Fruit fly (Drosophila melanogaster): ENCODE measurements around the gene CG32270.
A peak's percentile ranks its signal among the peaks of the same experiment; 100 is the strongest.

CG32270 gene

DNA sequence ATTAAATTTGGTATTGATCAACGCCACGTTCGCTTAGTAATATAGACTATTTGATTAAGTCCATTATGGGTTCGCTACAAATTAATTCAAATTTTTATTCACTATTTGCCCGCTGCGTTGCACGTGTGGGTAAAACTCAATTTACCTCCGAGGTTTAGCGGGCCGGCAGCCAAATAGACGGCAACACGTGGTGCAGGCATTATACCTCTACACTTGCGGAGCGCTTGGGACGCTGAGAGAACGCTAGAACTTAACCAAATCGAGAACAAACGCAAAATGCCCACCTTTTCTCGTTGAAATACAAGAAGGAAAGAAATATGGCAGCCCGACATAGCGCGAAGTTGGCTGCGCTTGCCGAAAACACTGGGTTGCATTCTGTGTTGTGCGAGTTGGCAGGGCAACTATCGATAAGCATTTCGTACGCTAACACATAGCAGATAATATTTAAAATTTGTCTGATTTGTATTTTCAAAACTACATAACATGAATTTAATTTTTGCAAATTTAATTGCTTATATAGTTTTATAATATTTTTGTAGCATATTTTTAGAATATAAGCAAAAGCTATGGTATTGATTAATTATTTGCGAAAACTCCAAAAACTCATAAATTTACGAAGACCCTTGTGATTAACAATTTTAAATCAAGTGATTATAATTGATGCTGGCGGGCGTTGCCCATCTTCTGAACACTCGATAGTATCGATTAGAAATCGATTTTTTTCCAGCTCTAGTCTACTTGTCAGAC, 14.0 kb upstream of the CG32270 start, which contains the start of the genes RpL28 and eIF1 (continued):
- TF ChIP-seq Gug (GFP tag; IDR thresholded peaks at IDR 0.05) (peak; percentile 57), ftz-f1 (GFP tag; optimal IDR thresholded peaks at IDR 0.05) (peak; percentile 52), CG10366 (GFP tag; IDR thresholded peaks at IDR 0.05) (peak; percentile 87), CG2129 (GFP tag; IDR thresholded peaks at IDR 0.05; ENCODE audit: partially characterized antibody) (peak; percentile 67), stwl (tag; optimal IDR thresholded peaks at IDR 0.05) (peak; percentile 60), Usf (GFP tag; optimal IDR thresholded peaks at IDR 0.05) (peak; percentile 90), toy (GFP tag; IDR thresholded peaks at IDR 0.05) (peak; percentile 62; the same call in 1 of the 2 replicates), Nf-YB (GFP tag; optimal IDR thresholded peaks at IDR 0.05) (peak; percentile 64), CG7372 (GFP tag; IDR thresholded peaks at IDR 0.05) (peak; percentile 71), bab2 (GFP tag; optimal IDR thresholded peaks at IDR 0.05) (peak; percentile 78), CG2889 (GFP tag; IDR thresholded peaks at IDR 0.05) (peak; percentile 61; the same call in 2 of the 3 replicates), CG3726 (GFP tag; IDR thresholded peaks at IDR 0.05) (peak; percentile 83; the same call in 2 of the 3 replicates), peb (GFP tag; IDR thresholded peaks at IDR 0.05) (peak; percentile 52; the same call in 1 of the 2 replicates), CG6813 (GFP tag; optimal IDR thresholded peaks at IDR 0.05) (peak; percentile 94), H2.0 (GFP tag; IDR thresholded peaks at IDR 0.05) (peak; percentile 77), CG13287 (GFP tag; IDR thresholded peaks at IDR 0.05; ENCODE audit: partially characterized antibody) (peak; percentile 78), CG11085 (GFP tag; IDR thresholded peaks at IDR 0.05) (peak; percentile 87), CG31365 (tag; optimal IDR thresholded peaks at IDR 0.05) (peak; percentile 83), gsb-n (tag; optimal IDR thresholded peaks at IDR 0.05) (peak; percentile 52), CG17802 (tag; optimal IDR thresholded peaks at IDR 0.05) (peak; percentile 89), Atf6 (GFP tag; IDR thresholded peaks at IDR 0.05) (peak; percentile 76), onecut (GFP tag; IDR thresholded peaks at IDR 0.05) (peak; percentile 89), CG3847 (GFP tag; IDR thresholded peaks at IDR 0.05) (peak; percentile 89), emc (GFP tag; optimal IDR thresholded peaks at IDR 0.05) (peak; percentile 90), jigr1 (GFP tag; IDR thresholded peaks at IDR 0.05) (peak; percentile 60; the same call in 1 of the 3 replicates), zfh2 (GFP tag; optimal IDR thresholded peaks at IDR 0.05) (peak; percentile 90), Hey (tag; optimal IDR thresholded peaks at IDR 0.05) (peak; percentile 91), chif (GFP tag; optimal IDR thresholded peaks at IDR 0.05) (peak; percentile 84 to 91), al (GFP tag; IDR thresholded peaks at IDR 0.05) (peak; percentile 67), Dfd (GFP tag; optimal IDR thresholded peaks at IDR 0.05) (no peak), CG10565 (GFP tag; optimal IDR thresholded peaks at IDR 0.05) (peak; percentile 79), hkb (optimal IDR thresholded peaks at IDR 0.05) (no peak), hkb (GFP tag; IDR thresholded peaks at IDR 0.05) (peak; percentile 80), CG14860 (GFP tag; IDR thresholded peaks at IDR 0.05; ENCODE audit: partially characterized antibody) (peak; percentile 60; the same call in 2 of the 3 replicates), mirr (GFP tag; optimal IDR thresholded peaks at IDR 0.05) (peak; percentile 94), wdn (GFP tag; IDR thresholded peaks at IDR 0.05) (peak; percentile 57), corto (GFP tag; optimal IDR thresholded peaks at IDR 0.05) (peak; percentile 40), CG8765 (GFP tag; IDR thresholded peaks at IDR 0.05) (peak; percentile 54), CG4730 (GFP tag; IDR thresholded peaks at IDR 0.05) (peak; percentile 69), fd96Cb (tag; optimal IDR thresholded peaks at IDR 0.05) (peak; percentile 74), org-1 (GFP tag; optimal IDR thresholded peaks at IDR 0.05) (peak; percentile 86), shn (GFP tag; optimal IDR thresholded peaks at IDR 0.05) (peak; percentile 92), CG9215 (GFP tag; IDR thresholded peaks at IDR 0.05) (peak; percentile 83), CG1602 (GFP tag; optimal IDR thresholded peaks at IDR 0.05) (peak; percentile 78), CG2712 (tag; optimal IDR thresholded peaks at IDR 0.05) (peak; percentile 86), zf30C (GFP tag; optimal IDR thresholded peaks at IDR 0.05) (peak; percentile 66), Doc2 (GFP tag; IDR thresholded peaks at IDR 0.05) (no peak), Fer2 (tag; optimal IDR thresholded peaks at IDR 0.05) (peak; percentile 82)
